Fruit fly (Drosophila melanogaster): ENCODE measurements around the gene COX7B.

COX7B gene

dm6 chr3L:17441602-17442001, 16.3 kb downstream of the COX7B start:
- no peak for TF ChIP-seq CG9948 (tag; optimal IDR thresholded peaks at IDR 0.05)
- no peak for TF ChIP-seq fd96Ca (GFP tag; IDR thresholded peaks at IDR 0.05)
- TF ChIP-seq CG10348 (GFP tag; IDR thresholded peaks at IDR 0.05) = no peak
- no peak for TF ChIP-seq rn (GFP tag; IDR thresholded peaks at IDR 0.05)
- TF ChIP-seq CG34367 (tag; optimal IDR thresholded peaks at IDR 0.05) = no peak
- no peak for TF ChIP-seq EcR (GFP tag; optimal IDR thresholded peaks at IDR 0.05)
- TF ChIP-seq CG12605 (GFP tag; IDR thresholded peaks at IDR 0.05) = no peak
- TF ChIP-seq CG8159 (tag; optimal IDR thresholded peaks at IDR 0.05) = no peak
- no peak for TF ChIP-seq D1 (tag; optimal IDR thresholded peaks at IDR 0.05)
- TF ChIP-seq CG13204 (GFP tag; optimal IDR thresholded peaks at IDR 0.05) = no peak
- TF ChIP-seq CG4496 (GFP tag; IDR thresholded peaks at IDR 0.05) = no peak
- no peak for TF ChIP-seq Snoo (tag; optimal IDR thresholded peaks at IDR 0.05)
- TF ChIP-seq CG32121 (GFP tag; IDR thresholded peaks at IDR 0.05) = no peak
- no peak for TF ChIP-seq Pif1A (GFP tag; optimal IDR thresholded peaks at IDR 0.05)
- TF ChIP-seq Ets98B (GFP tag; IDR thresholded peaks at IDR 0.05) = no peak
- no peak for TF ChIP-seq CG8301 (tag; optimal IDR thresholded peaks at IDR 0.05)

dm6 chr3L:17444569-17444968, 19.3 kb downstream of the COX7B start:
- TF ChIP-seq CG8159 (tag; optimal IDR thresholded peaks at IDR 0.05) (no peak), CG14655 (GFP tag; optimal IDR thresholded peaks at IDR 0.05) (no peak), CG34367 (tag; optimal IDR thresholded peaks at IDR 0.05) (no peak), CG12605 (GFP tag; IDR thresholded peaks at IDR 0.05) (no peak)

dm6 chr3L:17445629-17446431, 20.6 kb downstream of the COX7B start:
- TF ChIP-seq Pif1A (GFP tag; optimal IDR thresholded peaks at IDR 0.05) (no peak), CG8301 (tag; optimal IDR thresholded peaks at IDR 0.05) (no peak), Ets98B (GFP tag; IDR thresholded peaks at IDR 0.05) (no peak), fd96Ca (GFP tag; IDR thresholded peaks at IDR 0.05) (no peak), CG12605 (GFP tag; IDR thresholded peaks at IDR 0.05) (no peak), Pif1B (GFP tag; optimal IDR thresholded peaks at IDR 0.05) (no peak), CG15710 (tag; optimal IDR thresholded peaks at IDR 0.05) (no peak), gl (tag; optimal IDR thresholded peaks at IDR 0.05) (no peak), CG17806 (tag; optimal IDR thresholded peaks at IDR 0.05) (no peak), rn (GFP tag; IDR thresholded peaks at IDR 0.05) (no peak), CG32121 (GFP tag; IDR thresholded peaks at IDR 0.05) (no peak), CG14655 (GFP tag; optimal IDR thresholded peaks at IDR 0.05) (no peak), CG10348 (GFP tag; IDR thresholded peaks at IDR 0.05) (no peak), CG9948 (tag; optimal IDR thresholded peaks at IDR 0.05) (no peak)

- TF ChIP-seq EcR (GFP tag; optimal IDR thresholded peaks at IDR 0.05) (no peak), fd96Ca (GFP tag; IDR thresholded peaks at IDR 0.05) (no peak), CG13204 (GFP tag; optimal IDR thresholded peaks at IDR 0.05) (no peak), CG12605 (GFP tag; IDR thresholded peaks at IDR 0.05) (no peak), D1 (tag; optimal IDR thresholded peaks at IDR 0.05) (no peak), Ets98B (GFP tag; IDR thresholded peaks at IDR 0.05) (no peak), CG9948 (tag; optimal IDR thresholded peaks at IDR 0.05) (no peak), CG15710 (tag; optimal IDR thresholded peaks at IDR 0.05) (no peak), rn (GFP tag; IDR thresholded peaks at IDR 0.05) (no peak), CG34367 (tag; optimal IDR thresholded peaks at IDR 0.05) (no peak), Pif1B (GFP tag; optimal IDR thresholded peaks at IDR 0.05) (no peak), CG32121 (GFP tag; IDR thresholded peaks at IDR 0.05) (no peak), gl (tag; optimal IDR thresholded peaks at IDR 0.05) (no peak), CG8159 (tag; optimal IDR thresholded peaks at IDR 0.05) (no peak), CG8301 (tag; optimal IDR thresholded peaks at IDR 0.05) (no peak)
These were observed 22.6 kb downstream of the COX7B start for dm6 chr3L:17447881-17448280.

- no peak for TF ChIP-seq Pif1B (GFP tag; optimal IDR thresholded peaks at IDR 0.05)
- peak; percentile 14 for TF ChIP-seq CG8159 (tag; optimal IDR thresholded peaks at IDR 0.05)
These were observed 32.5 kb downstream of the COX7B start for dm6 chr3L:17457695-17458242.

dm6 chr3L:17458856-17459518, 33.7 kb downstream of the COX7B start:
- no peak for TF ChIP-seq CG8159 (tag; optimal IDR thresholded peaks at IDR 0.05)
- TF ChIP-seq rn (GFP tag; IDR thresholded peaks at IDR 0.05) = no peak
- TF ChIP-seq CG9948 (tag; optimal IDR thresholded peaks at IDR 0.05) = no peak
- no peak for TF ChIP-seq EcR (GFP tag; optimal IDR thresholded peaks at IDR 0.05)
- no peak for TF ChIP-seq CG10348 (GFP tag; IDR thresholded peaks at IDR 0.05)
- TF ChIP-seq CG14655 (GFP tag; optimal IDR thresholded peaks at IDR 0.05) = no peak
- TF ChIP-seq Snoo (tag; optimal IDR thresholded peaks at IDR 0.05) = no peak
- no peak for TF ChIP-seq fd96Ca (GFP tag; IDR thresholded peaks at IDR 0.05)
- no peak for TF ChIP-seq Pif1B (GFP tag; optimal IDR thresholded peaks at IDR 0.05)
- TF ChIP-seq CG4496 (GFP tag; IDR thresholded peaks at IDR 0.05) = no peak
- no peak for TF ChIP-seq CG13204 (GFP tag; optimal IDR thresholded peaks at IDR 0.05)
- no peak for TF ChIP-seq CG34367 (tag; optimal IDR thresholded peaks at IDR 0.05)
- no peak for TF ChIP-seq CG15710 (tag; optimal IDR thresholded peaks at IDR 0.05)
- TF ChIP-seq CG8301 (tag; optimal IDR thresholded peaks at IDR 0.05) = no peak

Measured in whole organism, pupa.